Fruit fly (Drosophila melanogaster): ENCODE data around the gene CG43702.

Gene CG43702

DNA sequence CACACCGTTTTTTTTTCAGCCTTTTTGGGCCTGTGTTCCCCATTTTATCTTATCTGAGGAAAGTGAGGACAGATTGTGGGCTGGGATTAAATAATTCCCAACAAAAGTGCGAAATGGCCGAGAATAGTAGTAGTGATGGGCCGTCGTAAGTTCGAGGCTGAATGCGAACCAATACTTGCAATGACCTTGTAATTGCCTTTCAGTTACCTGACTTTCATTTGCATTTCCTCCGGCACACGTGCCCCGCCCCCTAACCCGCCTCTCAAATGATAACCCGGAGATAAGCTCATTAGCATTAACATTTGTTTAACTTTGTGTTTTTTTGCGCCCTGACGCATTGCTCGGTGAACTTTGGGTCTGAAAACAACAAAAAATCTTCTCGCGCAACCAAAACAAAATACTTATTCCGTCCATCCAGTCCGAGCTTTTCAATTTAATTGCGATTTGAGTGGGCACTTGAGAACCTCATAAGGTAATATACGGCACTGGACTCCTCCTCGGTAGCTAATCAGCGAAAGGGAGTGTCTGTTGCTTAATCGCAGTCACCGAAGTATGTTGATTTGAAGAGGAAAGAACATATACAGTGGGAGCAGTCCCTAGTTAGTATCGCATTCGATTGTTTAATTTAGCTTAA, 20.5 kb upstream of the CG43702 start:
- no peak for TF ChIP-seq CG10348 (GFP tag; IDR thresholded peaks at IDR 0.05)
- no peak for TF ChIP-seq rn (GFP tag; IDR thresholded peaks at IDR 0.05)
- no peak for TF ChIP-seq CG17806 (tag; optimal IDR thresholded peaks at IDR 0.05)
- TF ChIP-seq CG8301 (tag; optimal IDR thresholded peaks at IDR 0.05): no peak
- no peak for TF ChIP-seq CG4496 (GFP tag; IDR thresholded peaks at IDR 0.05)
- TF ChIP-seq Snoo (tag; optimal IDR thresholded peaks at IDR 0.05): no peak
- no peak for TF ChIP-seq CG32121 (GFP tag; IDR thresholded peaks at IDR 0.05)
- TF ChIP-seq fd96Ca (GFP tag; IDR thresholded peaks at IDR 0.05): no peak
- TF ChIP-seq Pif1B (GFP tag; optimal IDR thresholded peaks at IDR 0.05): no peak
- TF ChIP-seq gl (tag; optimal IDR thresholded peaks at IDR 0.05): no peak
- TF ChIP-seq EcR (GFP tag; optimal IDR thresholded peaks at IDR 0.05): no peak
- TF ChIP-seq CG9948 (tag; optimal IDR thresholded peaks at IDR 0.05): no peak
- TF ChIP-seq CG12605 (GFP tag; IDR thresholded peaks at IDR 0.05): no peak
- no peak for TF ChIP-seq CG15710 (tag; optimal IDR thresholded peaks at IDR 0.05)
- no peak for TF ChIP-seq CG34367 (tag; optimal IDR thresholded peaks at IDR 0.05)

DNA sequence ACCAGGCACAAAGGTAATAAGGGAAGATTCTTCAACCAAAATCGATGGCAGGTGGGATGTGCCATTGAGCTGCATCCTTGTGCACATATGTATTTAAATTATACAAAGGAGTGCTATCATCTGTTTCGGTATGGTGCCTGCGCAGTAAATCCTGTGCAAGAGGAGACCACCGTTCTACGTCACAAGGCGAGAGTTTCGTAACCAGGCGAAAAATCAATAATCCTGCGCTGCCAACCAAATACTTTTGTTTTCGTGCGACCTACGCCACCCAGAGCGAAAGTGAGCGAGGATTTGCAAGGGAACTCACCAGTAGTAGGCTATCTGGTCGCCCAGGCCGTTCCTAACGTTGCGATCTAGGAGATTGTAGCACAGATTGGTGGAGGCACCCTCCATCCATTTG, 19.3 kb upstream of the CG43702 start:
- TF ChIP-seq CG32121 (GFP tag; IDR thresholded peaks at IDR 0.05) (no peak), CG9948 (tag; optimal IDR thresholded peaks at IDR 0.05) (no peak), EcR (GFP tag; optimal IDR thresholded peaks at IDR 0.05) (no peak), CG14655 (GFP tag; optimal IDR thresholded peaks at IDR 0.05) (no peak), Snoo (tag; optimal IDR thresholded peaks at IDR 0.05) (no peak), CG13204 (GFP tag; optimal IDR thresholded peaks at IDR 0.05) (no peak), rn (GFP tag; IDR thresholded peaks at IDR 0.05) (no peak), CG4496 (GFP tag; IDR thresholded peaks at IDR 0.05) (no peak), CG12605 (GFP tag; IDR thresholded peaks at IDR 0.05) (no peak), fd96Ca (GFP tag; IDR thresholded peaks at IDR 0.05) (no peak), CG8301 (tag; optimal IDR thresholded peaks at IDR 0.05) (no peak), Ets98B (GFP tag; IDR thresholded peaks at IDR 0.05) (no peak), CG8159 (tag; optimal IDR thresholded peaks at IDR 0.05) (no peak), D1 (tag; optimal IDR thresholded peaks at IDR 0.05) (no peak), Pif1A (GFP tag; optimal IDR thresholded peaks at IDR 0.05) (no peak), CG17806 (tag; optimal IDR thresholded peaks at IDR 0.05) (no peak), CG10348 (GFP tag; IDR thresholded peaks at IDR 0.05) (no peak), CG34367 (tag; optimal IDR thresholded peaks at IDR 0.05) (no peak), CG15710 (tag; optimal IDR thresholded peaks at IDR 0.05) (no peak)

DNA sequence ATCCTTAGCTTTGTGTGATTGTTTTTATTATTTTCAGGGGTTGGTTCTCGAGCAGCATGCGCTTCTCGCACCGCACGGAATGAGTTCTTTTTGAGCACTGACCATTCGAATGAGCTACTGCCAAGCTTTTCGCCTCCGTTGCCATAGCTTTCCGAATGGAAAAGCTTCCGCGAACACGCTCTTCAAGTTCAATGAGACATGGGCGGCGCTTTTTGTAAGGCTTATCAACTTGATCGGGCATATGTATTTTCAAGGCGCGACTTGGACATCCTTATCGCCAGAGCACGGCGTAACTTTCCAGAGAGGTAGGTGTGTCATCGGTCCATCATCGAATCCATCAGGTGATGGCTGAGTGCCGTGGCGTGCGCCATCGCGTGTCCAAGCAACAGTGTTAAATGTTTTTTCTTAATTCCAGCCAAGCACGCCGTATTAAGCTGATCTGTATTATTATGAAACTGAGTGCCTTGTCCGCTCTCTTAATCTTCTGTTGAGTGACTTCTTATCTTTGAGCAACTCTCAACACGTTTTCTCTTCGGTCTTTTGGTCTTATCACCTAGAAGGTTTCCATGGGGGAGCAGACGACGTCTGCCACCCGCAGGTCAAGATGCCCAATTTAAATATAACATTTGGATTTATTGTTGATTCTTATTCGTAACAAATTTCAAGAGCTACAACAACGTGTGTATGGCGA, 18.5 kb upstream of the CG43702 start, which contains the start of gene AcCoAS:
TSS of gene AcCoAS (minus strand) at position 368 of the 691 bp plus-strand sequence.
- TF ChIP-seq fd96Ca (GFP tag; IDR thresholded peaks at IDR 0.05): 0 out of 3 replicates have a peak, but pooled peaks have one; percentile 14
- no peak for TF ChIP-seq CG13204 (GFP tag; optimal IDR thresholded peaks at IDR 0.05)
- no peak for TF ChIP-seq CG8301 (tag; optimal IDR thresholded peaks at IDR 0.05)
- peak; percentile 43 for TF ChIP-seq gl (tag; optimal IDR thresholded peaks at IDR 0.05)
- TF ChIP-seq Pif1A (GFP tag; optimal IDR thresholded peaks at IDR 0.05): peak; percentile 34
- no peak for TF ChIP-seq CG10348 (GFP tag; IDR thresholded peaks at IDR 0.05)
- peak; percentile 67 for TF ChIP-seq EcR (GFP tag; optimal IDR thresholded peaks at IDR 0.05)
- TF ChIP-seq CG8159 (tag; optimal IDR thresholded peaks at IDR 0.05): peak; percentile 11
- peak; percentile 30 for TF ChIP-seq CG15710 (tag; optimal IDR thresholded peaks at IDR 0.05)
- peak; percentile 23 for TF ChIP-seq CG9948 (tag; optimal IDR thresholded peaks at IDR 0.05)
- no peak for TF ChIP-seq CG17806 (tag; optimal IDR thresholded peaks at IDR 0.05)
- TF ChIP-seq Ets98B (GFP tag; IDR thresholded peaks at IDR 0.05): peak; percentile 28; the same call in 1 of the 2 replicates
- peak; percentile 39; the same call in 1 of the 2 replicates for TF ChIP-seq CG32121 (GFP tag; IDR thresholded peaks at IDR 0.05)
- TF ChIP-seq CG14655 (GFP tag; optimal IDR thresholded peaks at IDR 0.05): no peak
- TF ChIP-seq Snoo (tag; optimal IDR thresholded peaks at IDR 0.05): peak; percentile 53
- no peak; the same call in none of the 2 replicates for TF ChIP-seq CG12605 (GFP tag; IDR thresholded peaks at IDR 0.05)
- peak; percentile 81 for TF ChIP-seq CG4496 (GFP tag; IDR thresholded peaks at IDR 0.05)

DNA sequence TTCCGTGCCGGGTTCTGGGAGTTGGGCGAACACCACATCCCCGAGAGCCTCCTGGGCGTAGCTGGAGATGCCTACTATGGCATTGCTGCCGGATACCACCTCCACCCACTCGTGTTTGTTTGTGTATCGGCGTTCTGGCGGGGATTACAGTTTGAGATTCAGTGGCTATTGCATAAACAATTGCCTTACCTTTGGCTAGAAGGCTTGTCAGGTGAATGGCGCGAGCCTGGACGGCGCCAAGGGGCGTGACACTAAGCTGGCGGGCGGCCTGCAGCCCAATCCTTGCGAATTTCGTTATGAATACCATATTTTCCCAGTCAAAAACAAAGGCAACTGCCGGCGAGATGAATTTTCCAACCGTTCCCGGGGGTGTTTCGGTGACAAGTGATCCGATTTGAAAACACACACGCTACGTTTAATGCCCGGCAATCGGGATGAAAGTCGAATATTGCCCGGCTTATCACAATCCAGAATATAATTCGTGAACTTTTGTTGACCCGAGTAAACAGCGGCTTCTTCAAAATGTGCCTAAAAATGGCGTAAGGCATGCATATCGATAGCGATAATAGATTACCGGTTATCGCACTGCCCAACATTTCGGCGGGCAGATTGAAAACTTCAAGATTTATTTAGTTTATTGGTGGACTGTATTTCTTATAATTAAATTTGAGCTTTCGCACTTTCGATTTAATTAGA, 17.3 kb upstream of the CG43702 start, which contains the start of gene ppl:
TSS of gene ppl (minus strand) at position 511 of the 696 bp plus-strand sequence.
- TF ChIP-seq EcR (GFP tag; optimal IDR thresholded peaks at IDR 0.05) (peak; percentile 77), CG12605 (GFP tag; IDR thresholded peaks at IDR 0.05) (no peak)

DNA sequence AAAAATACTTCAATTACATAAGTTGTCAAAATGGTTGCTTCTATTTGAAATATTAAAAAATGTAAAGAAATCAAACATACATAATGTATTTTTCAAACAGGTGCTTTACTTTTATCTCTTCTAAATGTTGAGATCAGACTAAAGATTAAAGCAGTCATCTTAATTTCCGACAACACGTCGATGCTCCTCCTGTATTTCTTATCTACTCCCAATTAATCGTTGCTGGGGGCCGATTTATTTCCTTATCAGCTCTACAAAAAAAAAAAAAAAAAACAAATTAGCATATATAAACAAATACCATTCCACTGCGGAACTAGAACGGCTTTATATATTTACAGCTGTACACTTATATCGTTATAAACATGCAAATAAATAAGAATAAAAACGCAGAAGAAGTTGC, 16.8 kb upstream of the CG43702 start:
- TF ChIP-seq CG12605 (GFP tag; IDR thresholded peaks at IDR 0.05) (no peak), gl (tag; optimal IDR thresholded peaks at IDR 0.05) (no peak), CG9948 (tag; optimal IDR thresholded peaks at IDR 0.05) (no peak), rn (GFP tag; IDR thresholded peaks at IDR 0.05) (no peak), Ets98B (GFP tag; IDR thresholded peaks at IDR 0.05) (no peak), CG32121 (GFP tag; IDR thresholded peaks at IDR 0.05) (no peak), CG10348 (GFP tag; IDR thresholded peaks at IDR 0.05) (no peak), CG13204 (GFP tag; optimal IDR thresholded peaks at IDR 0.05) (no peak), fd96Ca (GFP tag; IDR thresholded peaks at IDR 0.05) (no peak), CG34367 (tag; optimal IDR thresholded peaks at IDR 0.05) (no peak), D1 (tag; optimal IDR thresholded peaks at IDR 0.05) (no peak), Pif1A (GFP tag; optimal IDR thresholded peaks at IDR 0.05) (no peak), Snoo (tag; optimal IDR thresholded peaks at IDR 0.05) (no peak), CG17806 (tag; optimal IDR thresholded peaks at IDR 0.05) (no peak), CG8301 (tag; optimal IDR thresholded peaks at IDR 0.05) (no peak), CG4496 (GFP tag; IDR thresholded peaks at IDR 0.05) (no peak), EcR (GFP tag; optimal IDR thresholded peaks at IDR 0.05) (no peak), CG8159 (tag; optimal IDR thresholded peaks at IDR 0.05) (no peak)

Measured in whole organism, pupa.